Fruit fly (Drosophila melanogaster) whole organism, embryonic: ENCODE measurements around the gene Rip11.

ENCODE experiments used
- ATbp ChIP-seq: fragments of 200-800 bp; sonication (Bioruptor generic); optimal IDR thresholded peaks from 2 replicates; lab custom pipeline; 2017; ENCODE audit warnings: missing biosample characterization, mild to moderate bottlenecking, missing genetic modification characterization, missing genetic modification reagents
- Asciz ChIP-seq: fragments of 200-800 bp; sonication (Bioruptor generic); optimal IDR thresholded peaks from 2 replicates; lab custom pipeline; 2017; ENCODE audit warnings: missing biosample characterization, mild to moderate bottlenecking, missing genetic modification characterization, missing genetic modification reagents
- CG10654 ChIP-seq: fragments of 200-800 bp; sonication (Bioruptor generic); optimal IDR thresholded peaks from 2 replicates; lab custom pipeline; 2016; ENCODE audit warnings: missing biosample characterization, missing genetic modification characterization
- CG1233 ChIP-seq: fragments of 200-800 bp; sonication (Bioruptor generic); optimal IDR thresholded peaks from 4 replicates; lab custom pipeline; 2018; ENCODE audit warnings: missing biosample characterization, mild to moderate bottlenecking, missing genetic modification characterization
- CG13287 ChIP-seq: fragments of 200-800 bp; sonication (Bioruptor generic); IDR thresholded peaks from 2 replicates; pipeline ENCODE4 v1.3.6; 2022; ENCODE audit warnings: missing biosample characterization, missing genetic modification characterization; ENCODE audit not compliant: partially characterized antibody
- CG14014 ChIP-seq: fragments of 200-800 bp; sonication (Bioruptor generic); IDR thresholded peaks from 2 replicates; pipeline ENCODE4 v1.3.6; 2022; ENCODE audit warnings: missing biosample characterization, missing genetic modification characterization
- CG15073 ChIP-seq: fragments of 200-800 bp; sonication (Bioruptor generic); optimal IDR thresholded peaks from 2 replicates; lab custom pipeline; 2016; ENCODE audit warnings: missing biosample characterization, missing genetic modification characterization
- CG1792 ChIP-seq: fragments of 200-800 bp; sonication (Bioruptor generic); optimal IDR thresholded peaks from 2 replicates; lab custom pipeline; 2016; ENCODE audit warnings: missing biosample characterization, missing genetic modification characterization
- CG18011 ChIP-seq: fragments of 200-800 bp; sonication (Bioruptor generic); optimal IDR thresholded peaks from 2 replicates; lab custom pipeline; 2017; ENCODE audit warnings: missing biosample characterization, missing genetic modification characterization, mild to moderate bottlenecking, moderate library complexity, missing genotype
- CG2120 ChIP-seq: fragments of 200-800 bp; sonication (Bioruptor generic); optimal IDR thresholded peaks from 3 replicates; lab custom pipeline; 2016; ENCODE audit warnings: missing biosample characterization, missing genetic modification characterization
- CG3407 ChIP-seq: fragments of 200-800 bp; sonication (Bioruptor generic); optimal IDR thresholded peaks from 2 replicates; lab custom pipeline; 2018; ENCODE audit warnings: missing biosample characterization, mild to moderate bottlenecking, missing genetic modification characterization
- CG42726 ChIP-seq: fragments of 200-800 bp; sonication (Bioruptor generic); IDR thresholded peaks from 2 replicates; pipeline ENCODE4 v1.3.6; 2022; ENCODE audit warnings: missing biosample characterization, missing genetic modification characterization; ENCODE audit not compliant: partially characterized antibody
- CG4360 ChIP-seq: fragments of 200-800 bp; sonication (Bioruptor generic); IDR thresholded peaks from 2 replicates; pipeline ENCODE4 v1.3.6; 2022; ENCODE audit warnings: missing biosample characterization, missing genetic modification characterization
- CG4730 ChIP-seq: fragments of 200-800 bp; sonication (Bioruptor generic); IDR thresholded peaks from 2 replicates; pipeline ENCODE4 v1.3.6; 2022; ENCODE audit warnings: missing biosample characterization, missing genetic modification characterization
- CG6654 ChIP-seq: fragments of 200-800 bp; sonication (Bioruptor generic); optimal IDR thresholded peaks from 2 replicates; lab custom pipeline; 2017; ENCODE audit warnings: missing biosample characterization, mild to moderate bottlenecking, missing genetic modification characterization
- CG7987 ChIP-seq: fragments of 200-800 bp; sonication (Bioruptor generic); optimal IDR thresholded peaks from 2 replicates; lab custom pipeline; 2018; ENCODE audit warnings: missing biosample characterization, mild to moderate bottlenecking, missing genetic modification characterization, moderate library complexity
- CG8290 ChIP-seq, 3 experiments: fragments of 200-800 bp; sonication (Bioruptor generic); optimal IDR thresholded peaks; 2 replicates each; lab custom pipeline; 2016 to 2019; ENCODE audit warnings: missing biosample characterization in 3 of 3, missing genetic modification characterization in 3 of 3, mild to moderate bottlenecking in 2 of 3, moderate library complexity in 1 of 3
- CG8388 ChIP-seq: fragments of 200-800 bp; sonication (Bioruptor generic); optimal IDR thresholded peaks from 2 replicates; lab custom pipeline; 2019; ENCODE audit warnings: missing biosample characterization, mild to moderate bottlenecking, missing genetic modification characterization, moderate library complexity
- CG8765 ChIP-seq: fragments of 200-800 bp; sonication (Bioruptor generic); IDR thresholded peaks from 2 replicates; pipeline ENCODE4 v1.3.6; 2022; ENCODE audit warnings: missing biosample characterization, missing genetic modification characterization
- CG9215 ChIP-seq: fragments of 200-800 bp; sonication (Bioruptor generic); IDR thresholded peaks from 2 replicates; pipeline ENCODE4 v1.3.6; 2022; ENCODE audit warnings: missing biosample characterization, missing genetic modification characterization
- Dbx ChIP-seq: fragments of 200-800 bp; sonication (Bioruptor generic); IDR thresholded peaks from 3 replicates; pipeline ENCODE4 v1.3.6; 2022; ENCODE audit warnings: missing biosample characterization, missing genetic modification characterization
- Dll ChIP-seq: fragments of 200-800 bp; sonication (Bioruptor generic); IDR thresholded peaks from 4 replicates; pipeline ENCODE4 v1.3.6; 2022; ENCODE audit warnings: missing biosample characterization, missing genetic modification characterization; ENCODE audit not compliant: partially characterized antibody
- Drgx ChIP-seq: fragments of 200-800 bp; sonication (Bioruptor generic); IDR thresholded peaks from 2 replicates; pipeline ENCODE4 v1.3.6; 2022; ENCODE audit warnings: missing biosample characterization, missing genetic modification characterization
- Eip74EF ChIP-seq, 2 experiments: fragments of 200-800 bp in 1 of 2; fragments of >200 bp in 1 of 2; sonication (Bioruptor generic) in 1 of 2; optimal IDR thresholded peaks; 2 replicates each; lab custom pipeline; 2017 to 2019; ENCODE audit warnings: missing biosample characterization in 2 of 2, missing genetic modification characterization in 2 of 2, mild to moderate bottlenecking in 1 of 2, moderate library complexity in 1 of 2
- Hand ChIP-seq: fragments of 200-800 bp; sonication (Bioruptor generic); optimal IDR thresholded peaks from 2 replicates; lab custom pipeline; 2017; ENCODE audit warnings: mild to moderate bottlenecking, missing biosample characterization, missing genetic modification reagents, missing genetic modification characterization
- Hr78 ChIP-seq, 2 experiments: fragments of 200-800 bp in 1 of 2; fragments of >200 bp in 1 of 2; sonication (Bioruptor generic) in 1 of 2; optimal IDR thresholded peaks; 2 replicates each; lab custom pipeline; 2017 to 2019; ENCODE audit warnings: missing biosample characterization in 2 of 2, missing genetic modification characterization in 2 of 2, mild to moderate bottlenecking in 1 of 2, moderate library complexity in 1 of 2
- NK7.1 ChIP-seq: fragments of 200-800 bp; sonication (Bioruptor generic); optimal IDR thresholded peaks from 3 replicates; lab custom pipeline; 2016; ENCODE audit warnings: missing biosample characterization, missing genetic modification characterization
- PHDP ChIP-seq: fragments of 200-800 bp; sonication (Bioruptor generic); optimal IDR thresholded peaks from 3 replicates; lab custom pipeline; 2018; ENCODE audit warnings: missing biosample characterization, mild to moderate bottlenecking, missing genetic modification characterization, moderate library complexity
- Stat92E ChIP-seq, 3 experiments: fragments of >200 bp in 2 of 3; fragments of 200-800 bp in 1 of 3; sonication (Bioruptor generic) in 1 of 3; optimal IDR thresholded peaks; 2 replicates each; lab custom pipeline; 2017 to 2019; ENCODE audit warnings: missing biosample characterization in 3 of 3, missing genetic modification characterization in 3 of 3, mild to moderate bottlenecking in 1 of 3, moderate library complexity in 1 of 3
- Usf ChIP-seq: fragments of 200-800 bp; sonication (Bioruptor generic); optimal IDR thresholded peaks from 2 replicates; lab custom pipeline; 2017; ENCODE audit warnings: missing genotype, missing biosample characterization, missing genetic modification characterization
- btn ChIP-seq: fragments of 200-800 bp; sonication (Bioruptor generic); optimal IDR thresholded peaks from 2 replicates; lab custom pipeline; 2016; ENCODE audit warnings: missing biosample characterization, missing genetic modification characterization
- caup ChIP-seq: fragments of 200-800 bp; sonication (Bioruptor generic); optimal IDR thresholded peaks from 3 replicates; lab custom pipeline; 2017; ENCODE audit warnings: missing biosample characterization, mild to moderate bottlenecking, missing genetic modification characterization, moderate library complexity; ENCODE audit not compliant: severe bottlenecking
- chn ChIP-seq: fragments of 200-800 bp; sonication (Bioruptor generic); optimal IDR thresholded peaks from 2 replicates; lab custom pipeline; 2016; ENCODE audit warnings: missing biosample characterization, missing genetic modification characterization
- dan ChIP-seq: fragments of 200-800 bp; sonication (Bioruptor generic); IDR thresholded peaks from 2 replicates; pipeline ENCODE4 v1.3.6; 2022; ENCODE audit warnings: missing biosample characterization, missing genetic modification characterization
- hth ChIP-seq: fragments of >200 bp; optimal IDR thresholded peaks from 2 replicates; lab custom pipeline; 2017; ENCODE audit warnings: inconsistent platforms
- lola ChIP-seq, 3 experiments: fragments of >200 bp in 2 of 3; fragments of 200-800 bp in 1 of 3; sonication (Bioruptor generic) in 1 of 3; optimal IDR thresholded peaks; 2 replicates each; lab custom pipeline; 2017 to 2019; ENCODE audit warnings: missing biosample characterization in 3 of 3, missing genetic modification characterization in 3 of 3, mild to moderate bottlenecking in 1 of 3, moderate library complexity in 1 of 3
- oc ChIP-seq: fragments of 200-800 bp; sonication (Bioruptor generic); optimal IDR thresholded peaks from 2 replicates; lab custom pipeline; 2018; ENCODE audit warnings: missing biosample characterization, mild to moderate bottlenecking, missing genetic modification characterization, moderate library complexity
- onecut ChIP-seq: fragments of 200-800 bp; sonication (Bioruptor generic); IDR thresholded peaks from 2 replicates; pipeline ENCODE4 v1.3.6; 2022; ENCODE audit warnings: missing biosample characterization, missing genetic modification characterization
- peb ChIP-seq: fragments of 200-800 bp; sonication (Bioruptor generic); IDR thresholded peaks from 2 replicates; pipeline ENCODE4 v1.3.6; 2022; ENCODE audit warnings: missing biosample characterization, missing genetic modification characterization
- pfk ChIP-seq: fragments of 200-800 bp; sonication (Bioruptor generic); optimal IDR thresholded peaks from 2 replicates; lab custom pipeline; 2018; ENCODE audit warnings: missing biosample characterization, mild to moderate bottlenecking, missing genetic modification characterization, moderate library complexity
- ranshi ChIP-seq: fragments of 200-800 bp; sonication (Bioruptor generic); IDR thresholded peaks from 2 replicates; pipeline ENCODE4 v1.3.6; 2022; ENCODE audit warnings: missing biosample characterization, missing genetic modification characterization
- slbo ChIP-seq: fragments of 200-800 bp; sonication (Bioruptor generic); IDR thresholded peaks from 2 replicates; pipeline ENCODE4 v1.3.6; 2022; ENCODE audit warnings: missing biosample characterization, missing genetic modification characterization
- sna ChIP-seq: fragments of 200-800 bp; sonication (Bioruptor generic); IDR thresholded peaks from 2 replicates; pipeline ENCODE4 v1.3.6; 2022; ENCODE audit warnings: missing biosample characterization, missing genetic modification characterization; ENCODE audit not compliant: partially characterized antibody
- sob ChIP-seq: fragments of 200-800 bp; sonication (Bioruptor generic); IDR thresholded peaks from 2 replicates; pipeline ENCODE4 v1.3.6; 2022; ENCODE audit warnings: missing biosample characterization, missing genetic modification characterization
- tin ChIP-seq: fragments of 200-800 bp; sonication (Bioruptor generic); optimal IDR thresholded peaks from 3 replicates; lab custom pipeline; 2016; ENCODE audit warnings: missing biosample characterization, missing genetic modification characterization
- tup ChIP-seq: fragments of 200-800 bp; sonication (Bioruptor generic); optimal IDR thresholded peaks from 2 replicates; lab custom pipeline; 2016; ENCODE audit warnings: missing biosample characterization, mild to moderate bottlenecking, missing genetic modification characterization, moderate library complexity
- wdn ChIP-seq: fragments of 200-800 bp; sonication (Bioruptor generic); IDR thresholded peaks from 2 replicates; pipeline ENCODE4 v1.3.6; 2022; ENCODE audit warnings: missing biosample characterization, missing genetic modification characterization
- zf30C ChIP-seq: fragments of 200-800 bp; sonication (Bioruptor generic); optimal IDR thresholded peaks from 3 replicates; lab custom pipeline; 2018; ENCODE audit warnings: missing biosample characterization, mild to moderate bottlenecking, missing genetic modification characterization

Rip11 gene

dm6 chrX:18644890-18645289 is 2.6 kb downstream of the Rip11 start (continued):
- TF ChIP-seq slbo (GFP tag; lab: Robert Waterston, UW), result peak; percentile 70; the same call in 1 of the 2 replicates
- peak; percentile 89 for TF ChIP-seq CG2120 (GFP tag; lab: Kevin White, UChicago)
- no peak for TF ChIP-seq Stat92E (GFP tag; optimal IDR thresholded peaks at IDR 0.05; lab: Kevin White, UChicago)
- peak; percentile 64 for TF ChIP-seq peb (GFP tag; lab: Robert Waterston, UW)
- TF ChIP-seq CG9215, result peak; percentile 59
- peak; percentile 84 for TF ChIP-seq CG8388 (GFP tag; lab: Kevin White, UChicago)
- TF ChIP-seq oc (tag; lab: Kevin White, UChicago), result peak; percentile 85
- peak; percentile 67 for TF ChIP-seq onecut (GFP tag; lab: Robert Waterston, UW)
- TF ChIP-seq CG1792 (GFP tag; lab: Kevin White, UChicago), result peak; percentile 58
- peak; percentile 75 for TF ChIP-seq CG1233 (GFP tag; lab: Kevin White, UChicago)
- peak; percentile 55 for TF ChIP-seq Hand (GFP tag; lab: Kevin White, UChicago)
- 0 out of 2 replicates have a peak, but pooled peaks have one; percentile 33 for TF ChIP-seq CG4360 (GFP tag; lab: Robert Waterston, UW)
- TF ChIP-seq caup (GFP tag; lab: Kevin White, UChicago), result peak; percentile 80
- peak in 1 of 3 experiments; percentile 69 for TF ChIP-seq lola (GFP tag; optimal IDR thresholded peaks at IDR 0.05; lab: Kevin White, UChicago)
- TF ChIP-seq ranshi (GFP tag; lab: Robert Waterston, UW), result peak; percentile 76
- no peak for TF ChIP-seq NK7.1 (GFP tag; lab: Kevin White, UChicago)
- no peak for TF ChIP-seq dan (GFP tag; lab: Robert Waterston, UW)
- no peak for TF ChIP-seq Dll
- peak; percentile 52; the same call in 1 of the 2 replicates for TF ChIP-seq Drgx (GFP tag; lab: Robert Waterston, UW)
- TF ChIP-seq tup (GFP tag; lab: Kevin White, UChicago), result peak; percentile 45
- TF ChIP-seq btn, result peak; percentile 58
- TF ChIP-seq CG18011 (GFP tag; lab: Kevin White, UChicago), result peak; percentile 49
- peak; percentile 68 for TF ChIP-seq CG3407 (GFP tag; lab: Kevin White, UChicago)
- TF ChIP-seq Asciz, result peak; percentile 79
- TF ChIP-seq CG8290 (GFP tag; optimal IDR thresholded peaks at IDR 0.05; lab: Kevin White, UChicago), result peak; percentile 60
- peak in 1 of 2 experiments; percentile 89 for TF ChIP-seq CG8290 (tag; optimal IDR thresholded peaks at IDR 0.05; lab: Kevin White, UChicago)
- peak; percentile 56 for TF ChIP-seq CG10654 (GFP tag; lab: Kevin White, UChicago)
- TF ChIP-seq zf30C (GFP tag; lab: Kevin White, UChicago), result no peak
- peak; percentile 62 for TF ChIP-seq CG7987 (GFP tag; lab: Kevin White, UChicago)
- peak; percentile 79 for TF ChIP-seq sob (GFP tag; lab: Robert Waterston, UW)
- TF ChIP-seq CG6654, result peak; percentile 52
- TF ChIP-seq ATbp (GFP tag; lab: Kevin White, UChicago), result peak; percentile 84
- TF ChIP-seq hth, result no peak
- no peak for TF ChIP-seq CG42726
- no peak for TF ChIP-seq CG13287 (GFP tag; lab: Robert Waterston, UW)
- TF ChIP-seq chn (GFP tag; lab: Kevin White, UChicago), result peak; percentile 75
- 0 out of 2 replicates have a peak, but pooled peaks have one; percentile 21 for TF ChIP-seq wdn (GFP tag; lab: Robert Waterston, UW)
- peak; percentile 84 for TF ChIP-seq PHDP (tag; lab: Kevin White, UChicago)
- no peak for TF ChIP-seq sna (GFP tag; lab: Robert Waterston, UW)
- TF ChIP-seq pfk, result no peak
- TF ChIP-seq Eip74EF (GFP tag; optimal IDR thresholded peaks at IDR 0.05; lab: Kevin White, UChicago), result peak in 1 of 2 experiments; percentile 25
- TF ChIP-seq Usf (GFP tag; lab: Kevin White, UChicago), result peak; percentile 18
- TF ChIP-seq Hr78 (GFP tag; optimal IDR thresholded peaks at IDR 0.05; lab: Kevin White, UChicago), result peak in 1 of 2 experiments; percentile 53
- peak; percentile 48 for TF ChIP-seq CG4730 (GFP tag; lab: Robert Waterston, UW)
- peak; percentile 64; the same call in 2 of the 3 replicates for TF ChIP-seq Dbx (GFP tag; lab: Robert Waterston, UW)
- TF ChIP-seq tin (GFP tag; lab: Kevin White, UChicago), result peak; percentile 80
- TF ChIP-seq CG14014 (GFP tag; lab: Robert Waterston, UW), result peak; percentile 73; the same call in 1 of the 2 replicates
- TF ChIP-seq CG15073, result peak; percentile 31
- TF ChIP-seq CG8765 (GFP tag; lab: Robert Waterston, UW), result 0 out of 2 replicates have a peak, but pooled peaks have one; percentile 40
